Worm (Caenorhabditis elegans) whole organism, L1 larva: ENCODE measurements around the gene unc-31.

Source experiments
- C34B4.2 ChIP-seq: sonication (generic microtip); optimal IDR thresholded peaks from 2 replicates; lab custom pipeline; 2017; ENCODE audit warnings: mild to moderate bottlenecking, missing genetic modification characterization, missing compliant biosample characterization
- aly-2 ChIP-seq: fragments of 150-350 bp; optimal IDR thresholded peaks from 2 replicates; lab custom pipeline; 2014; ENCODE audit warnings: missing biosample characterization, missing genetic modification characterization
- ceh-63 ChIP-seq: fragments of 200-800 bp; sonication (Bioruptor generic); optimal IDR thresholded peaks from 2 replicates; lab custom pipeline; 2018; ENCODE audit warnings: mild to moderate bottlenecking, missing genetic modification characterization, missing compliant biosample characterization
- ceh-82 ChIP-seq, 3 experiments: fragments of 150-350 bp in 1 of 3; sonication (generic microtip) in 2 of 3; optimal IDR thresholded peaks; 2 replicates each; lab custom pipeline; 2014 to 2017; ENCODE audit warnings: missing biosample characterization in 3 of 3, missing genetic modification characterization in 3 of 3
- egl-27 ChIP-seq, 2 experiments: fragments of 150-350 bp in 1 of 2; sonication (generic microtip); optimal IDR thresholded peaks; 3 replicates each; lab custom pipeline; 2017 to 2018; ENCODE audit warnings: missing biosample characterization in 2 of 2, missing genetic modification characterization in 2 of 2, missing genetic modification reagents in 2 of 2
- ets-5 ChIP-seq: fragments of 200-800 bp; sonication (Bioruptor generic); IDR thresholded peaks from 2 replicates; pipeline ENCODE4 v1.3.6; 2022; ENCODE audit warnings: missing genetic modification characterization, missing compliant biosample characterization
- fos-1 ChIP-seq: fragments of 150-350 bp; optimal IDR thresholded peaks from 2 replicates; lab custom pipeline; 2014; ENCODE audit warnings: missing biosample characterization, missing genetic modification characterization
- lir-3 ChIP-seq: sonication (generic microtip); optimal IDR thresholded peaks from 2 replicates; lab custom pipeline; 2016; ENCODE audit warnings: mild to moderate bottlenecking, missing genetic modification characterization, moderate library complexity, missing compliant biosample characterization; ENCODE audit not compliant: poor library complexity
- nhr-28 ChIP-seq: fragments of 150-350 bp; optimal IDR thresholded peaks from 2 replicates; lab custom pipeline; 2014; ENCODE audit warnings: missing biosample characterization, missing genetic modification characterization
- pax-3 ChIP-seq: fragments of 200-800 bp; sonication (Bioruptor generic); optimal IDR thresholded peaks from 2 replicates; lab custom pipeline; 2018; ENCODE audit warnings: mild to moderate bottlenecking, missing genetic modification characterization, moderate library complexity, missing compliant biosample characterization
- zag-1 ChIP-seq: fragments of 150-350 bp; optimal IDR thresholded peaks from 2 replicates; lab custom pipeline; 2014; ENCODE audit warnings: missing biosample characterization, missing genetic modification characterization

- TF ChIP-seq aly-2 (tag; lab: Kevin White, UChicago) (no peak), ceh-82 (tag; optimal IDR thresholded peaks at IDR 0.05; lab: Kevin White, UChicago) (no peak), lir-3 (tag; lab: Kevin White, UChicago) (no peak), fos-1 (no peak), egl-27 (tag; optimal IDR thresholded peaks at IDR 0.05; lab: Kevin White, UChicago) (no peak), zag-1 (tag; lab: Kevin White, UChicago) (no peak), C34B4.2 (tag; lab: Kevin White, UChicago) (no peak), ceh-63 (GFP tag; lab: Kevin White, UChicago) (no peak), ets-5 (no peak), nhr-28 (tag; lab: Kevin White, UChicago) (no peak), pax-3 (no peak)
These were observed 58.2 kb downstream of the unc-31 start for ce11 chrIV:12831609-12832500.
